Fruit fly (Drosophila melanogaster): ENCODE results near the gene RpL28.

The RpL28 gene

dm6 chr3L:3240597-3241367 lies 18.0 kb upstream of the RpL28 start:
- no peak for TF ChIP-seq psq (optimal IDR thresholded peaks at IDR 0.05)
- no peak for TF ChIP-seq usp (GFP tag; optimal IDR thresholded peaks at IDR 0.05)
- TF ChIP-seq pan (optimal IDR thresholded peaks at IDR 0.05), result no peak
- TF ChIP-seq Dll (optimal IDR thresholded peaks at IDR 0.05), result no peak
- no peak for TF ChIP-seq CG8478 (optimal IDR thresholded peaks at IDR 0.05)
- no peak for TF ChIP-seq EcR (GFP tag; optimal IDR thresholded peaks at IDR 0.05)

dm6 chr3L:3239785-3240596 lies 17.2 kb upstream of the RpL28 start:
- TF ChIP-seq EcR (GFP tag; optimal IDR thresholded peaks at IDR 0.05), result no peak
- no peak for TF ChIP-seq usp (GFP tag; optimal IDR thresholded peaks at IDR 0.05)
- TF ChIP-seq CG8478 (optimal IDR thresholded peaks at IDR 0.05), result no peak
- TF ChIP-seq Dll (optimal IDR thresholded peaks at IDR 0.05), result no peak
- no peak for TF ChIP-seq pan (optimal IDR thresholded peaks at IDR 0.05)
- no peak for TF ChIP-seq psq (optimal IDR thresholded peaks at IDR 0.05)

- TF ChIP-seq psq (optimal IDR thresholded peaks at IDR 0.05), result no peak
- no peak for TF ChIP-seq CG8478 (optimal IDR thresholded peaks at IDR 0.05)
- no peak for TF ChIP-seq pan (optimal IDR thresholded peaks at IDR 0.05)
- no peak for TF ChIP-seq EcR (GFP tag; optimal IDR thresholded peaks at IDR 0.05)
- TF ChIP-seq Dll (optimal IDR thresholded peaks at IDR 0.05), result no peak
- no peak for TF ChIP-seq usp (GFP tag; optimal IDR thresholded peaks at IDR 0.05)
These were observed 16.4 kb upstream of the RpL28 start, which contains the start of gene CG17746 for dm6 chr3L:3239033-3239752. Gene CG17746 (minus strand): TSS chr3L:3239578.

- no peak for TF ChIP-seq pan (optimal IDR thresholded peaks at IDR 0.05)
- TF ChIP-seq CG8478 (optimal IDR thresholded peaks at IDR 0.05), result no peak
- no peak for TF ChIP-seq Dll (optimal IDR thresholded peaks at IDR 0.05)
- no peak for TF ChIP-seq psq (optimal IDR thresholded peaks at IDR 0.05)
- TF ChIP-seq usp (GFP tag; optimal IDR thresholded peaks at IDR 0.05), result no peak
- TF ChIP-seq EcR (GFP tag; optimal IDR thresholded peaks at IDR 0.05), result no peak
These were observed 13.6 kb upstream of the RpL28 start for dm6 chr3L:3236319-3236718.

- TF ChIP-seq CG8478 (optimal IDR thresholded peaks at IDR 0.05) (no peak), psq (optimal IDR thresholded peaks at IDR 0.05) (no peak), Dll (optimal IDR thresholded peaks at IDR 0.05) (no peak), EcR (GFP tag; optimal IDR thresholded peaks at IDR 0.05) (no peak)
These were observed 3.7 kb upstream of the RpL28 start for dm6 chr3L:3226458-3226783.

dm6 chr3L:3225769-3226457 lies 3.2 kb upstream of the RpL28 start:
- TF ChIP-seq Dll (optimal IDR thresholded peaks at IDR 0.05), result peak; percentile 99
- peak; percentile 53 for TF ChIP-seq CG8478 (optimal IDR thresholded peaks at IDR 0.05)
- TF ChIP-seq pan (optimal IDR thresholded peaks at IDR 0.05), result no peak

dm6 chr3L:3224740-3225719 lies 2.3 kb upstream of the RpL28 start, which contains the start of gene Larp4B:
Gene Larp4B (plus strand): TSS chr3L:3224838.
- TF ChIP-seq psq (optimal IDR thresholded peaks at IDR 0.05) (no peak), EcR (GFP tag; optimal IDR thresholded peaks at IDR 0.05) (no peak), CG8478 (optimal IDR thresholded peaks at IDR 0.05) (no peak), Dll (optimal IDR thresholded peaks at IDR 0.05) (no peak), pan (optimal IDR thresholded peaks at IDR 0.05) (no peak), usp (GFP tag; optimal IDR thresholded peaks at IDR 0.05) (no peak)

dm6 chr3L:3223390-3223914 lies 692 bp upstream of the RpL28 start:
- no peak for TF ChIP-seq Dll (optimal IDR thresholded peaks at IDR 0.05)
- no peak for TF ChIP-seq pan (optimal IDR thresholded peaks at IDR 0.05)
- no peak for TF ChIP-seq usp (GFP tag; optimal IDR thresholded peaks at IDR 0.05)
- TF ChIP-seq psq (optimal IDR thresholded peaks at IDR 0.05), result no peak
- no peak for TF ChIP-seq CG8478 (optimal IDR thresholded peaks at IDR 0.05)
- no peak for TF ChIP-seq EcR (GFP tag; optimal IDR thresholded peaks at IDR 0.05)

- TF ChIP-seq usp (GFP tag; optimal IDR thresholded peaks at IDR 0.05), result no peak
- no peak for TF ChIP-seq Dll (optimal IDR thresholded peaks at IDR 0.05)
These were observed 3.9 kb downstream of the RpL28 start, which contains the start of the genes hob and nSMase for dm6 chr3L:3218859-3219258. Gene hob (minus strand): TSS chr3L:3218920. Gene nSMase (plus strand): TSS chr3L:3219156.

dm6 chr3L:3208895-3209294 lies 13.9 kb downstream of the RpL28 start, which contains the start of the genes CG32269 and CG32270:
Gene CG32269 (minus strand): TSS chr3L:3208985.
Gene CG32270 (minus strand): TSS chr3L:3208985.
- TF ChIP-seq Dll (optimal IDR thresholded peaks at IDR 0.05), result no peak
- TF ChIP-seq psq (optimal IDR thresholded peaks at IDR 0.05), result no peak
- TF ChIP-seq usp (GFP tag; optimal IDR thresholded peaks at IDR 0.05), result no peak
- TF ChIP-seq pan (optimal IDR thresholded peaks at IDR 0.05), result no peak
- TF ChIP-seq EcR (GFP tag; optimal IDR thresholded peaks at IDR 0.05), result no peak
